Worm (Caenorhabditis elegans): ENCODE measurements around the gene C49F8.1.

ce11 chrX:13354672-13355407 lies 10.0 kb downstream of the C49F8.1 start:
- no peak for TF ChIP-seq ceh-83 (GFP tag; optimal IDR thresholded peaks at IDR 0.05)
- no peak for TF ChIP-seq nhr-76 (tag; optimal IDR thresholded peaks at IDR 0.05)
- no peak for TF ChIP-seq ceh-43 (GFP tag; optimal IDR thresholded peaks at IDR 0.05)
- TF ChIP-seq blmp-1 (tag; optimal IDR thresholded peaks at IDR 0.05) = no peak
- TF ChIP-seq lin-13 (tag; optimal IDR thresholded peaks at IDR 0.05) = no peak
- no peak for TF ChIP-seq ces-1 (GFP tag; optimal IDR thresholded peaks at IDR 0.05)
- no peak for TF ChIP-seq nhr-12 (tag; optimal IDR thresholded peaks at IDR 0.05)
- TF ChIP-seq unc-62 (GFP tag; optimal IDR thresholded peaks at IDR 0.05) = no peak
- TF ChIP-seq mab-5 (tag; optimal IDR thresholded peaks at IDR 0.05) = no peak
- no peak for TF ChIP-seq elt-1 (tag; optimal IDR thresholded peaks at IDR 0.05; ENCODE audit: borderline replicate concordance, insufficient read depth)
- no peak for TF ChIP-seq ztf-11 (tag; optimal IDR thresholded peaks at IDR 0.05)
